Worm (Caenorhabditis elegans): Measurements from ENCODE around the gene ctbp-1.

The ctbp-1 gene

DNA sequence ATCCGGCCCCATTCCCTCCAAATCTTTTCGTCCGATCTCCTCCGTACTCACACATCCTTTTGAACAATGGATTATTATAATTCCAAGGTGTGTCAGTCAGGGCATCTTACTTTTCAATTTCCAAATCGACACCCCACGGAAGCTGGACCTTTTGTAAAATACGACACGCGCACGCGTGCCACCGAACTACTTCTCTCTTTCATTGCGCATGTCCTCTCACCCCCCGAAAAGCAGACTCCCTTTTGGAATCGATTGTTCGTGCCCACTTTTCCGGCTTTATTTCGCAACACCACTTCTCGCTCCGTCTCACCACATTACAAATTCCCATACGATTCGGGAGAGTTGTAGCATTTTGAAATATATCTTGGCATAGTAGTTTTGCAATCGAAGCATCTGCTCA lies 15.2 kb upstream of the ctbp-1 start:
- TF ChIP-seq K12H6.12 (tag; optimal IDR thresholded peaks at IDR 0.05): peak; percentile 4
- TF ChIP-seq F10E7.11 (tag; optimal IDR thresholded peaks at IDR 0.05): peak; percentile 13
- peak in 1 of 3 experiments; percentile 41 for TF ChIP-seq lin-35 (GFP tag; optimal IDR thresholded peaks at IDR 0.05)
- TF ChIP-seq F52B5.7 (tag; optimal IDR thresholded peaks at IDR 0.05): peak; percentile 23
- TF ChIP-seq C17E4.6 (GFP tag; IDR thresholded peaks at IDR 0.05): no peak
- TF ChIP-seq cebp-1 (GFP tag; IDR thresholded peaks at IDR 0.05): peak; percentile 87
- TF ChIP-seq cebp-1 (tag; optimal IDR thresholded peaks at IDR 0.05): peak; percentile 98
- TF ChIP-seq nhr-80 (tag; optimal IDR thresholded peaks at IDR 0.05): no peak
- TF ChIP-seq chd-7 (tag; optimal IDR thresholded peaks at IDR 0.05): peak; percentile 19

ce11 chrX:5848703-5849102 lies 13.8 kb upstream of the ctbp-1 start, which contains the start of gene atat-2:
TSS of gene atat-2 (plus strand) at chrX:5849100.
- TF ChIP-seq cebp-1 (GFP tag; IDR thresholded peaks at IDR 0.05) (no peak), cebp-1 (tag; optimal IDR thresholded peaks at IDR 0.05) (peak; percentile 4), ztf-18 (tag; optimal IDR thresholded peaks at IDR 0.05) (no peak)

ce11 chrX:5850472-5850871 lies 12.0 kb upstream of the ctbp-1 start:
- TF ChIP-seq F23B12.7 (tag; optimal IDR thresholded peaks at IDR 0.05; ENCODE audit: insufficient read depth) (no peak), dpff-1 (tag; optimal IDR thresholded peaks at IDR 0.05) (no peak), F57C9.4 (tag; optimal IDR thresholded peaks at IDR 0.05) (no peak), chd-7 (tag; optimal IDR thresholded peaks at IDR 0.05) (no peak), bed-1 (GFP tag; IDR thresholded peaks at IDR 0.05) (no peak), attf-5 (GFP tag; optimal IDR thresholded peaks at IDR 0.05) (no peak), rpc-1 (optimal IDR thresholded peaks at IDR 0.05) (no peak), rpc-1 (tag; optimal IDR thresholded peaks at IDR 0.05) (no peak)

- TF ChIP-seq Y53F4B.3 (GFP tag; IDR thresholded peaks at IDR 0.05) (no peak), ceh-58 (GFP tag; IDR thresholded peaks at IDR 0.05) (no peak), egl-44 (GFP tag; IDR thresholded peaks at IDR 0.05) (no peak), ets-4 (GFP tag; optimal IDR thresholded peaks at IDR 0.05) (no peak), ceh-27 (GFP tag; optimal IDR thresholded peaks at IDR 0.05) (no peak), C06A6.2 (GFP tag; conservative IDR thresholded peaks at IDR 0.05) (no peak), sptf-2 (GFP tag; optimal IDR thresholded peaks at IDR 0.05) (no peak), fkh-3 (tag; optimal IDR thresholded peaks at IDR 0.05) (no peak), T26A5.8 (tag; optimal IDR thresholded peaks at IDR 0.05) (no peak), madf-6 (GFP tag; IDR thresholded peaks at IDR 0.05) (no peak), ccch-3 (GFP tag; optimal IDR thresholded peaks at IDR 0.05) (no peak), F39B2.1 (GFP tag; IDR thresholded peaks at IDR 0.05) (no peak), B0019.2 (GFP tag; conservative IDR thresholded peaks at IDR 0.05) (no peak), aptf-3 (GFP tag; IDR thresholded peaks at IDR 0.05) (no peak), hsf-1 (GFP tag; IDR thresholded peaks at IDR 0.05) (no peak), mxl-1 (tag; optimal IDR thresholded peaks at IDR 0.05) (no peak), snpc-4 (GFP tag; optimal IDR thresholded peaks at IDR 0.05) (no peak), snpc-4 (tag; optimal IDR thresholded peaks at IDR 0.05) (no peak), efl-1 (GFP tag; optimal IDR thresholded peaks at IDR 0.05) (no peak), zim-3 (tag; optimal IDR thresholded peaks at IDR 0.05) (no peak)
Measured at ce11 chrX:5852113-5852512, 10.4 kb upstream of the ctbp-1 start.

Data from whole organism, young adult.